Worm (Caenorhabditis elegans) whole organism, early embryonic: ENCODE results near the gene ilcr-2.

Experiments
- B0310.2 ChIP-seq: sonication (generic microtip); optimal IDR thresholded peaks from 2 replicates; lab custom pipeline; 2016; ENCODE audit warnings: mild to moderate bottlenecking, missing genetic modification characterization, missing compliant biosample characterization
- ama-1 ChIP-seq: fragments of 150-350 bp; optimal IDR thresholded peaks from 2 replicates; lab custom pipeline; 2014
- tbx-37 ChIP-seq: fragments of 200-800 bp; sonication (Bioruptor generic); conservative IDR thresholded peaks from 2 replicates; pipeline ENCODE4 v1.3.6; 2022; ENCODE audit warnings: missing genetic modification reagents, missing genetic modification characterization, missing compliant biosample characterization

DNA sequence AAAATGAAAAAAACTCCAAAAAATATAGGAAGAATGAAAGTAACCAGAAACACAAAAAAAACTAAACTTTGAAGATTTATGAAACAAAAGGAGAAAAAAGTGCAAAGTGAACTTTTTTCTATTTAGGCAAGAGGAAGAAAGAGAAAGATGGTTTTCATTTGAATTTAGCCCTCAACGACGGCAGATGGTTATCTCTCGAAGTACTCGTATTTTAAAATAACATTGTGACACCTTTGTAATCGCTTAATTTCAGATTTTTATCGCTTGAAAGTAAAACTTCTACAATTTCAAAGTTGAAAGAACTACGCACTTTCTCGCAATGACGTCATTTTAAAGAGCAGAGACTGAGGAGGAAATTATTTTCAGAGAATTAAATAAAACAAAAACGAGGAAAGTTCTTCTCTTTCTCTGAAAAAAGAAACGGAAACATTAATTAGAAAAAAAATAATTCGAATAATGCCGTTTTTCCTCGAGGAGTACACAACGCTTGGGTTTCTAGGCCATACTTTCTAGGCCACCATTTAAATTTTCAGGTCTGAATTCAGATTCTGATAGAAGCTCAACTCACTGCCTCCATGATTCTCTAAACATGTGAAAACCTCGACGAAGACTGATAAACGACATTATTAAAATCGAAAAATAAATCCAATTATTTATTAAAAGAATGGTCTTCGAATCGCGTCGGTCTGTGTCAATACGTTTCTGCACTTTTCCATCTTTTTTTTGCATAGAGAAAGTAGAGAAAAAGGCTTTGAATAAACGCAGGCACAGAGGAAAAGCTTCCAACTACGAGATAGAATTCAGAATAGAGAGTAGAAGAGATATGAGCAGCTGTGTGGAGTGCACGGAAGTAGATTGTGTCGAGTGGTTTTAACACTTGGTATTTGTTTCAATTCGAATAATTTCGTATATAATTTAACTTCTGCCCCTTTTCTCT is 36.6 kb downstream of the ilcr-2 start:
- TF ChIP-seq tbx-37 (no peak), B0310.2 (tag; lab: Kevin White, UChicago) (no peak), ama-1 (no peak)
